Worm (Caenorhabditis elegans) whole organism, L4 larva: ENCODE measurements around the gene cav-1.

ENCODE experiments used
- T26A8.4 ChIP-seq: fragments of 200-800 bp; sonication (Bioruptor generic); IDR thresholded peaks from 2 replicates; pipeline ENCODE4 v1.3.6; 2022; ENCODE audit warnings: missing genetic modification characterization, missing compliant biosample characterization
- ZK337.2 ChIP-seq: fragments of 200-800 bp; sonication (Bioruptor generic); IDR thresholded peaks from 2 replicates; pipeline ENCODE4 v1.3.6; 2022; ENCODE audit warnings: missing genetic modification reagents, missing genetic modification characterization, missing compliant biosample characterization
- ceh-28 ChIP-seq: fragments of 150-350 bp; optimal IDR thresholded peaks from 2 replicates; lab custom pipeline; 2014; ENCODE audit warnings: missing biosample characterization, missing genetic modification reagents, missing genetic modification characterization
- lin-13 ChIP-seq: fragments of 150-350 bp; optimal IDR thresholded peaks from 2 replicates; lab custom pipeline; 2014; ENCODE audit warnings: missing biosample characterization, missing genetic modification reagents, missing genetic modification characterization
- lin-39 ChIP-seq: fragments of 150-350 bp; optimal IDR thresholded peaks from 2 replicates; lab custom pipeline; 2014; ENCODE audit warnings: missing biosample characterization, missing genetic modification reagents, missing genetic modification characterization
- nhr-48 ChIP-seq: sonication (generic microtip); optimal IDR thresholded peaks from 2 replicates; lab custom pipeline; 2016; ENCODE audit warnings: mild to moderate bottlenecking, missing genetic modification characterization, missing compliant biosample characterization
- unc-130 ChIP-seq: sonication (generic microtip); optimal IDR thresholded peaks from 2 replicates; lab custom pipeline; 2016; ENCODE audit warnings: missing genetic modification reagents, missing genetic modification characterization, missing compliant biosample characterization
- ztf-11 ChIP-seq: fragments of 150-350 bp; optimal IDR thresholded peaks from 2 replicates; lab custom pipeline; 2014; ENCODE audit warnings: missing biosample characterization, missing genetic modification characterization

DNA sequence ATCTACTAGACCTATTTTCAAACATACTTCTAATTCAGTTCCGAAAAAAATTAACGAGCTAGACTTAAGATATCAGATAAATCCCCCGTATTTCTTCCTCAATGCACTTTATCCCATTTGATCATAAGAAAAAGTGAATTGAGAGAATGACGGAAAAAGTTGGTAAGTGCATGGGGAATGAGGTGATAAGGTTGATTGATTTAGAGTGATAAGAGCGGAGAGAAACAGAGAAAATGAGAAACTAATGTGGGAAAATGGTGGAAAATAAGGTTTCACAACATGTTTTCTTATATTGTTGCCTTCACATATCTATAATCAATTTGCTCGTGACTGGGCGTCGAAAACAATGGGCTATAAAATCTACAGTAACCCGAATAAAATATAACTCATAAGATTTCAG is 36.6 kb upstream of the cav-1 start:
- no peak for TF ChIP-seq ztf-11 (tag; lab: Kevin White, UChicago)
- no peak for TF ChIP-seq unc-130
- no peak for TF ChIP-seq nhr-48
- TF ChIP-seq ceh-28, result no peak
- no peak for TF ChIP-seq ZK337.2 (GFP tag; lab: Robert Waterston, UW)
- no peak for TF ChIP-seq lin-13
- no peak for TF ChIP-seq T26A8.4
- no peak for TF ChIP-seq lin-39 (tag; lab: Kevin White, UChicago)
